Fruit fly (Drosophila melanogaster) whole organism, pupa: ENCODE data around the gene CG31832.

Source experiments
- CG14655 ChIP-seq: fragments of 200-800 bp; sonication (Bioruptor generic); optimal IDR thresholded peaks from 3 replicates; lab custom pipeline; 2017; ENCODE audit warnings: mild to moderate bottlenecking, missing biosample characterization, missing genetic modification reagents, missing genetic modification characterization
- CG32121 ChIP-seq: fragments of 200-800 bp; sonication (Bioruptor generic); IDR thresholded peaks from 2 replicates; pipeline ENCODE4 v1.3.6; 2022; ENCODE audit warnings: missing biosample characterization, missing genetic modification characterization
- CG8159 ChIP-seq: fragments of 200-800 bp; sonication (Bioruptor generic); optimal IDR thresholded peaks from 3 replicates; lab custom pipeline; 2018; ENCODE audit warnings: missing biosample characterization, mild to moderate bottlenecking, missing genetic modification characterization, moderate library complexity
- D1 ChIP-seq: fragments of 200-800 bp; sonication (Bioruptor generic); optimal IDR thresholded peaks from 2 replicates; lab custom pipeline; 2018; ENCODE audit warnings: missing biosample characterization, mild to moderate bottlenecking, missing genetic modification characterization, moderate library complexity
- Pif1A ChIP-seq: fragments of 200-800 bp; sonication (Bioruptor generic); optimal IDR thresholded peaks from 3 replicates; lab custom pipeline; 2016; ENCODE audit warnings: missing biosample characterization, missing genetic modification characterization
- Pif1B ChIP-seq: fragments of 200-800 bp; sonication (Bioruptor generic); optimal IDR thresholded peaks from 3 replicates; lab custom pipeline; 2016; ENCODE audit warnings: missing biosample characterization, missing genetic modification characterization
- Snoo ChIP-seq: fragments of 200-800 bp; sonication (Bioruptor generic); optimal IDR thresholded peaks from 3 replicates; lab custom pipeline; 2017; ENCODE audit warnings: missing biosample characterization, mild to moderate bottlenecking, missing genetic modification characterization, inconsistent platforms
- rn ChIP-seq: fragments of 200-800 bp; sonication (Bioruptor generic); IDR thresholded peaks from 2 replicates; pipeline ENCODE4 v1.3.6; 2022; ENCODE audit warnings: missing biosample characterization, missing genetic modification characterization

DNA sequence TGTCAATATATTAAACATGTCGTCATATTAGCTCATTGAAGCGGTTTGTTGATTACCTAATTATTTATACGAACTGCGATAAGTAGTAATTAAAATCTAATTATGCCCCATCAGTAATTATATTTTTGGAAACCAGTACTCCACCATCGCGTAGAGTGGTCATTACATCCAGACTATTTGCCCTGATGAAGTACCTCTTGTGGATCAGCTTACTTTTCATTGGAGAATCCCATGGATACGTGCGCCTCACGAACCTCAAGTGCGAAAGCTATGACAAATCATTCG, 26.5 kb upstream of the CG31832 start, which contains the start of gene CG33679:
- TF ChIP-seq CG8159 (tag; lab: Kevin White, UChicago) (no peak), Snoo (no peak), D1 (tag; lab: Kevin White, UChicago) (no peak), CG14655 (GFP tag; lab: Kevin White, UChicago) (no peak), CG32121 (GFP tag; lab: Robert Waterston, UW) (no peak), rn (GFP tag; lab: Robert Waterston, UW) (no peak), Pif1A (GFP tag; lab: Kevin White, UChicago) (no peak), Pif1B (GFP tag; lab: Kevin White, UChicago) (no peak)
